Fruit fly (Drosophila melanogaster): Measurements from ENCODE around the gene CG14708.

dm6 chr3R:11581340-11582252, 27.7 kb downstream of the CG14708 start, which contains the start of gene wkd:
- TF ChIP-seq pad (GFP tag; optimal IDR thresholded peaks at IDR 0.05) (peak; percentile 60), cic (GFP tag; optimal IDR thresholded peaks at IDR 0.05) (peak; percentile 31), CG33017 (tag; optimal IDR thresholded peaks at IDR 0.05) (no peak), ovo (GFP tag; optimal IDR thresholded peaks at IDR 0.05) (peak; percentile 10), Clk (GFP tag; optimal IDR thresholded peaks at IDR 0.05) (no peak), kay (GFP tag; ENCODE audit: borderline replicate concordance) (no peak), CG5204 (GFP tag; optimal IDR thresholded peaks at IDR 0.05) (no peak), cnc (optimal IDR thresholded peaks at IDR 0.05) (no peak)
